Worm (Caenorhabditis elegans) whole organism, young adult: ENCODE data around the gene akt-2.
A peak's percentile ranks its signal among the peaks of the same experiment; 100 is the strongest.

Experiments
- C06A6.2 ChIP-seq: fragments of 200-800 bp; sonication (Bioruptor generic); conservative IDR thresholded peaks from 2 replicates; pipeline ENCODE4 v1.3.6; 2022; ENCODE audit warnings: missing genetic modification characterization, missing compliant biosample characterization
- F49E8.2 ChIP-seq: sonication (generic microtip); optimal IDR thresholded peaks from 3 replicates; lab custom pipeline; 2017; ENCODE audit warnings: missing genetic modification characterization, mild to moderate bottlenecking, missing compliant biosample characterization, antibody characterized with exemption, moderate library complexity; ENCODE audit not compliant: insufficient read depth
- F57C9.4 ChIP-seq: sonication (generic microtip); optimal IDR thresholded peaks from 2 replicates; lab custom pipeline; 2017; ENCODE audit warnings: mild to moderate bottlenecking, missing genetic modification characterization, missing compliant biosample characterization
- K11D2.4 ChIP-seq: fragments of 200-800 bp; sonication (Bioruptor generic); IDR thresholded peaks from 2 replicates; pipeline ENCODE4 v1.3.6; 2022; ENCODE audit warnings: missing genetic modification reagents, missing genetic modification characterization, missing compliant biosample characterization
- Y67H2A.10 ChIP-seq: fragments of 200-800 bp; sonication (Bioruptor generic); conservative IDR thresholded peaks from 2 replicates; pipeline ENCODE4 v1.3.6; 2022; ENCODE audit warnings: missing genetic modification reagents, missing genetic modification characterization, missing compliant biosample characterization
- Y79H2A.3 ChIP-seq: fragments of 200-800 bp; sonication (Bioruptor generic); conservative IDR thresholded peaks from 2 replicates; pipeline ENCODE4 v1.3.6; 2022; ENCODE audit warnings: missing genetic modification reagents, missing genetic modification characterization, missing compliant biosample characterization
- Y95B8A.8 ChIP-seq: fragments of 200-800 bp; sonication (Bioruptor generic); IDR thresholded peaks from 2 replicates; pipeline ENCODE4 v1.3.6; 2022; ENCODE audit warnings: missing genetic modification reagents, missing genetic modification characterization, missing compliant biosample characterization
- ZK185.1 ChIP-seq: sonication (generic microtip); optimal IDR thresholded peaks from 2 replicates; lab custom pipeline; 2016; ENCODE audit warnings: mild to moderate bottlenecking, missing genetic modification characterization, missing compliant biosample characterization; ENCODE audit not compliant: poor library complexity, severe bottlenecking
- akir-1 ChIP-seq: fragments of 200-800 bp; sonication (Bioruptor generic); optimal IDR thresholded peaks from 2 replicates; lab custom pipeline; 2018; ENCODE audit warnings: mild to moderate bottlenecking, missing genetic modification characterization, moderate library complexity, missing compliant biosample characterization
- attf-5 ChIP-seq: fragments of 200-800 bp; sonication (Bioruptor generic); optimal IDR thresholded peaks from 2 replicates; lab custom pipeline; 2018; ENCODE audit warnings: mild to moderate bottlenecking, missing genetic modification characterization, missing compliant biosample characterization
- attf-6 ChIP-seq: fragments of 200-800 bp; sonication (Bioruptor generic); IDR thresholded peaks from 2 replicates; pipeline ENCODE4 v1.3.6; 2022; ENCODE audit warnings: missing genetic modification reagents, missing genetic modification characterization, missing compliant biosample characterization
- bed-1 ChIP-seq: fragments of 200-800 bp; sonication (Bioruptor generic); IDR thresholded peaks from 2 replicates; pipeline ENCODE4 v1.3.6; 2022; ENCODE audit warnings: missing genetic modification reagents, missing genetic modification characterization, missing compliant biosample characterization
- cebp-1 ChIP-seq, 2 experiments: fragments of 200-800 bp in 1 of 2; sonication (Bioruptor generic) in 1 of 2; sonication (generic microtip) in 1 of 2; IDR thresholded peaks in 1 of 2; optimal IDR thresholded peaks in 1 of 2; 2 replicates each; pipeline versions ENCODE4 v1.3.6 to Lab custom; 2017 to 2022; ENCODE audit warnings: missing compliant biosample characterization in 2 of 2, missing genetic modification characterization in 2 of 2, mild to moderate bottlenecking in 1 of 2, missing genetic modification reagents in 1 of 2, moderate library complexity in 1 of 2
- cebp-2 ChIP-seq: fragments of 200-800 bp; sonication (Bioruptor generic); IDR thresholded peaks from 2 replicates; pipeline ENCODE4 v1.3.6; 2022; ENCODE audit warnings: missing genetic modification characterization, missing compliant biosample characterization
- ceh-27 ChIP-seq: fragments of 200-800 bp; sonication (Bioruptor generic); optimal IDR thresholded peaks from 2 replicates; lab custom pipeline; 2018; ENCODE audit warnings: mild to moderate bottlenecking, missing genetic modification characterization, moderate library complexity, missing compliant biosample characterization
- ceh-79 ChIP-seq: sonication (generic microtip); optimal IDR thresholded peaks from 2 replicates; lab custom pipeline; 2017; ENCODE audit warnings: mild to moderate bottlenecking, missing genetic modification characterization, missing compliant biosample characterization
- chd-7 ChIP-seq: sonication (generic microtip); optimal IDR thresholded peaks from 2 replicates; lab custom pipeline; 2016; ENCODE audit warnings: mild to moderate bottlenecking, missing genetic modification characterization, moderate library complexity, missing compliant biosample characterization
- dox-1 ChIP-seq: fragments of 200-800 bp; sonication (Bioruptor generic); IDR thresholded peaks from 2 replicates; pipeline ENCODE4 v1.3.6; 2022; ENCODE audit warnings: missing genetic modification reagents, missing genetic modification characterization, missing compliant biosample characterization
- egl-18 ChIP-seq: fragments of 200-800 bp; sonication (Bioruptor generic); IDR thresholded peaks from 2 replicates; pipeline ENCODE4 v1.3.6; 2022; ENCODE audit warnings: missing genetic modification reagents, missing genetic modification characterization, missing compliant biosample characterization
- ekl-4 ChIP-seq: fragments of 200-800 bp; sonication (Bioruptor generic); IDR thresholded peaks from 2 replicates; pipeline ENCODE4 v1.3.6; 2022; ENCODE audit warnings: missing genetic modification reagents, missing genetic modification characterization, missing compliant biosample characterization
- him-1 ChIP-seq: sonication (generic microtip); optimal IDR thresholded peaks from 2 replicates; lab custom pipeline; 2016; ENCODE audit warnings: missing genotype, missing genetic modification reagents, missing genetic modification characterization, missing compliant biosample characterization
- hlh-26 ChIP-seq: fragments of 200-800 bp; sonication (Bioruptor generic); conservative IDR thresholded peaks from 2 replicates; pipeline ENCODE4 v1.3.6; 2022; ENCODE audit warnings: missing genetic modification reagents, missing genetic modification characterization, missing compliant biosample characterization
- hmg-1.2 ChIP-seq: fragments of 200-800 bp; sonication (Bioruptor generic); IDR thresholded peaks from 2 replicates; pipeline ENCODE4 v1.3.6; 2022; ENCODE audit warnings: missing genetic modification reagents, missing genetic modification characterization, missing compliant biosample characterization
- hmg-20 ChIP-seq: fragments of 200-800 bp; sonication (Bioruptor generic); IDR thresholded peaks from 2 replicates; pipeline ENCODE4 v1.3.6; 2022; ENCODE audit warnings: missing genetic modification reagents, missing genetic modification characterization, missing compliant biosample characterization
- lin-26 ChIP-seq: fragments of 200-800 bp; sonication (Bioruptor generic); IDR thresholded peaks from 2 replicates; pipeline ENCODE4 v1.3.6; 2022; ENCODE audit warnings: missing genetic modification reagents, missing genetic modification characterization, missing compliant biosample characterization
- lin-35 ChIP-seq, 3 experiments: fragments of 150-350 bp in 2 of 3; sonication (generic microtip) in 1 of 3; optimal IDR thresholded peaks; 2 replicates each; lab custom pipeline; 2014 to 2018; ENCODE audit warnings: missing biosample characterization in 3 of 3, missing genetic modification characterization in 3 of 3, missing genetic modification reagents in 3 of 3
- lin-40 ChIP-seq: sonication (generic microtip); optimal IDR thresholded peaks from 2 replicates; lab custom pipeline; 2016; ENCODE audit warnings: missing genetic modification characterization, mild to moderate bottlenecking, missing compliant biosample characterization, missing genotype, missing genetic modification reagents
- lsy-27 ChIP-seq: sonication (generic microtip); optimal IDR thresholded peaks from 2 replicates; lab custom pipeline; 2017; ENCODE audit warnings: missing genetic modification characterization, mild to moderate bottlenecking, missing compliant biosample characterization, antibody characterized with exemption, missing genotype, borderline replicate concordance; ENCODE audit not compliant: insufficient read depth
- madf-3 ChIP-seq: fragments of 200-800 bp; sonication (Bioruptor generic); IDR thresholded peaks from 2 replicates; pipeline ENCODE4 v1.3.6; 2022; ENCODE audit warnings: missing genetic modification reagents, missing genetic modification characterization, missing compliant biosample characterization
- madf-6 ChIP-seq: fragments of 200-800 bp; sonication (Bioruptor generic); IDR thresholded peaks from 2 replicates; pipeline ENCODE4 v1.3.6; 2022; ENCODE audit warnings: missing genetic modification reagents, missing genetic modification characterization, missing compliant biosample characterization
- mcd-1 ChIP-seq: fragments of 200-800 bp; sonication (Bioruptor generic); IDR thresholded peaks from 2 replicates; pipeline ENCODE4 v1.3.6; 2022; ENCODE audit warnings: missing genetic modification reagents, missing genetic modification characterization, missing compliant biosample characterization
- mel-28 ChIP-seq: sonication (generic microtip); optimal IDR thresholded peaks from 2 replicates; lab custom pipeline; 2016; ENCODE audit warnings: borderline replicate concordance, mild to moderate bottlenecking, missing genetic modification characterization, missing compliant biosample characterization
- mxl-1 ChIP-seq: sonication (generic microtip); optimal IDR thresholded peaks from 2 replicates; lab custom pipeline; 2016; ENCODE audit warnings: missing genetic modification characterization, missing compliant biosample characterization
- nhr-27 ChIP-seq: fragments of 200-800 bp; sonication (Bioruptor generic); optimal IDR thresholded peaks from 2 replicates; lab custom pipeline; 2018; ENCODE audit warnings: mild to moderate bottlenecking, missing genetic modification characterization, moderate library complexity, missing compliant biosample characterization
- nhr-90 ChIP-seq: sonication (generic microtip); optimal IDR thresholded peaks from 2 replicates; lab custom pipeline; 2016; ENCODE audit warnings: missing genotype, mild to moderate bottlenecking, missing genetic modification characterization, missing compliant biosample characterization
- pha-4 ChIP-seq: fragments of 150-350 bp; sonication (generic microtip); optimal IDR thresholded peaks from 2 replicates; lab custom pipeline; 2014; ENCODE audit warnings: missing biosample characterization, missing genetic modification reagents, missing genetic modification characterization
- snpc-1.1 ChIP-seq: sonication (generic microtip); optimal IDR thresholded peaks from 2 replicates; lab custom pipeline; 2017; ENCODE audit warnings: missing genetic modification characterization, mild to moderate bottlenecking, missing compliant biosample characterization, antibody characterized with exemption, moderate library complexity, missing genotype, missing genetic modification reagents; ENCODE audit not compliant: insufficient read depth
- snpc-1.3 ChIP-seq: sonication (generic microtip); optimal IDR thresholded peaks from 2 replicates; lab custom pipeline; 2017; ENCODE audit warnings: missing genetic modification characterization, mild to moderate bottlenecking, missing compliant biosample characterization, antibody characterized with exemption, moderate library complexity, missing genotype, missing genetic modification reagents; ENCODE audit not compliant: insufficient read depth
- tbp1 ChIP-seq: fragments of 200-800 bp; sonication (Bioruptor generic); optimal IDR thresholded peaks from 2 replicates; lab custom pipeline; 2018; ENCODE audit warnings: mild to moderate bottlenecking, missing genetic modification characterization, missing compliant biosample characterization
- xnd-1 ChIP-seq: sonication (generic microtip); optimal IDR thresholded peaks from 2 replicates; lab custom pipeline; 2016; ENCODE audit warnings: missing genotype, missing genetic modification reagents, missing genetic modification characterization, missing compliant biosample characterization
- ztf-22 ChIP-seq: fragments of 200-800 bp; sonication (Bioruptor generic); optimal IDR thresholded peaks from 2 replicates; lab custom pipeline; 2018; ENCODE audit warnings: mild to moderate bottlenecking, missing genetic modification characterization, moderate library complexity, missing compliant biosample characterization
- ztf-25 ChIP-seq: fragments of 200-800 bp; sonication (Bioruptor generic); IDR thresholded peaks from 2 replicates; pipeline ENCODE4 v1.3.6; 2022; ENCODE audit warnings: missing genetic modification reagents, missing genetic modification characterization, missing compliant biosample characterization
- ztf-26 ChIP-seq: sonication (generic microtip); optimal IDR thresholded peaks from 2 replicates; lab custom pipeline; 2017; ENCODE audit warnings: missing genetic modification characterization, missing compliant biosample characterization

The akt-2 gene

ce11 chrX:14147400-14147799, at the start of gene akt-2:
akt-2 (plus strand) TSS chrX:14147700.
- no peak for TF ChIP-seq snpc-1.1 (tag; lab: Kevin White, UChicago)
- no peak for TF ChIP-seq attf-5 (GFP tag; lab: Kevin White, UChicago)
- no peak for TF ChIP-seq mcd-1 (GFP tag; lab: Robert Waterston, UW)
- TF ChIP-seq pha-4: no peak
- TF ChIP-seq snpc-1.3 (tag; lab: Kevin White, UChicago): no peak
- no peak for TF ChIP-seq chd-7 (tag; lab: Kevin White, UChicago)
- TF ChIP-seq Y67H2A.10 (GFP tag; lab: Robert Waterston, UW): no peak
- TF ChIP-seq nhr-90 (tag; lab: Kevin White, UChicago): no peak
- TF ChIP-seq Y95B8A.8 (GFP tag; lab: Robert Waterston, UW): no peak
- TF ChIP-seq egl-18 (GFP tag; lab: Robert Waterston, UW): no peak

- TF ChIP-seq K11D2.4 (GFP tag; lab: Robert Waterston, UW) (no peak), hmg-1.2 (GFP tag; lab: Robert Waterston, UW) (peak; percentile 81; the same call in 1 of the 2 replicates), cebp-1 (GFP tag; IDR thresholded peaks at IDR 0.05; lab: Robert Waterston, UW) (peak; percentile 67), cebp-1 (tag; optimal IDR thresholded peaks at IDR 0.05; lab: Kevin White, UChicago) (peak; percentile 80)
- TF ChIP-seq, all 124 proteins: peak for 2
Measured at ce11 chrX:14098618-14099118, 48.8 kb upstream of the akt-2 start, which contains the start of gene F16B12.4. F16B12.4 (minus strand) TSS chrX:14098668.

ce11 chrX:14101986-14102385, 45.5 kb upstream of the akt-2 start, which contains the start of gene F16B12.6:
F16B12.6 (plus strand) TSS chrX:14102316.
- no peak for TF ChIP-seq C06A6.2 (GFP tag; lab: Robert Waterston, UW)
- TF ChIP-seq F49E8.2 (tag; lab: Kevin White, UChicago): no peak
- peak; percentile 71 for TF ChIP-seq ceh-27 (GFP tag; lab: Kevin White, UChicago)
- no peak for TF ChIP-seq F57C9.4
- no peak for TF ChIP-seq madf-3 (GFP tag; lab: Robert Waterston, UW)
- TF ChIP-seq attf-6 (GFP tag; lab: Robert Waterston, UW): no peak
- no peak for TF ChIP-seq hmg-20 (GFP tag; lab: Robert Waterston, UW)
- peak; percentile 64 for TF ChIP-seq lin-40 (tag; lab: Kevin White, UChicago)
- no peak for TF ChIP-seq mel-28 (tag; lab: Kevin White, UChicago)
- TF ChIP-seq lin-26 (GFP tag; lab: Robert Waterston, UW): no peak
- TF ChIP-seq akir-1 (GFP tag; lab: Kevin White, UChicago): no peak
- peak; percentile 75 for TF ChIP-seq dox-1 (GFP tag; lab: Robert Waterston, UW)
- no peak for TF ChIP-seq ceh-79 (tag; lab: Kevin White, UChicago)
- TF ChIP-seq mxl-1: no peak
- TF ChIP-seq him-1 (tag; lab: Kevin White, UChicago): no peak
- TF ChIP-seq xnd-1 (tag; lab: Kevin White, UChicago): no peak
- TF ChIP-seq ztf-22 (GFP tag; lab: Kevin White, UChicago): no peak
- TF ChIP-seq ztf-25 (GFP tag; lab: Robert Waterston, UW): no peak
- no peak for TF ChIP-seq nhr-27 (tag; lab: Kevin White, UChicago)
- peak; percentile 43; the same call in 1 of the 2 replicates for TF ChIP-seq madf-6
- no peak for TF ChIP-seq ekl-4 (GFP tag; lab: Robert Waterston, UW)
- no peak for TF ChIP-seq hlh-26 (GFP tag; lab: Robert Waterston, UW)
- TF ChIP-seq bed-1: no peak
- no peak for TF ChIP-seq ZK185.1 (tag; lab: Kevin White, UChicago)
- TF ChIP-seq cebp-2: no peak
- TF ChIP-seq lsy-27 (tag; lab: Kevin White, UChicago): no peak
- peak; percentile 38 for TF ChIP-seq tbp1 (GFP tag; lab: Kevin White, UChicago)
- TF ChIP-seq lin-35 (GFP tag; optimal IDR thresholded peaks at IDR 0.05; lab: Kevin White, UChicago): peak in 1 of 3 experiments; percentile 39
- peak; percentile 16 for TF ChIP-seq ztf-26 (tag; lab: Kevin White, UChicago)
- TF ChIP-seq egl-18 (GFP tag; lab: Robert Waterston, UW): 0 out of 2 replicates have a peak, but pooled peaks have one; percentile 67
- no peak for TF ChIP-seq K11D2.4 (GFP tag; lab: Robert Waterston, UW)
- no peak for TF ChIP-seq Y79H2A.3 (GFP tag; lab: Robert Waterston, UW)
